Worm (Caenorhabditis elegans): ENCODE measurements around the gene T13A10.1.

ce11 chrIV:6284277-6284676 is 8.4 kb downstream of the T13A10.1 start, which contains the start of gene ops-1:
- no peak for TF ChIP-seq pha-2 (tag; optimal IDR thresholded peaks at IDR 0.05)
- no peak for TF ChIP-seq ceh-19 (GFP tag; optimal IDR thresholded peaks at IDR 0.05)
- TF ChIP-seq nfya-1 (tag; optimal IDR thresholded peaks at IDR 0.05) = no peak
- no peak for TF ChIP-seq pqm-1 (tag; optimal IDR thresholded peaks at IDR 0.05)
- no peak for TF ChIP-seq sdc-2 (tag; optimal IDR thresholded peaks at IDR 0.05)
- TF ChIP-seq ceh-34 (tag; optimal IDR thresholded peaks at IDR 0.05) = no peak

All from whole organism, late embryonic.